Worm (Caenorhabditis elegans): ENCODE results near the gene srw-33.

- peak; percentile 80 for TF ChIP-seq che-1 (tag; optimal IDR thresholded peaks at IDR 0.05)
- peak; percentile 69 for TF ChIP-seq hlh-15 (tag; optimal IDR thresholded peaks at IDR 0.05)
- no peak for TF ChIP-seq nhr-11 (tag; optimal IDR thresholded peaks at IDR 0.05)
- peak; percentile 72 for TF ChIP-seq ceh-18 (tag; optimal IDR thresholded peaks at IDR 0.05)
- peak; percentile 47 for TF ChIP-seq hlh-30 (tag; optimal IDR thresholded peaks at IDR 0.05; ENCODE audit: insufficient read depth)
- TF ChIP-seq pax-1 (tag; optimal IDR thresholded peaks at IDR 0.05): no peak
- peak; percentile 67 for TF ChIP-seq hlh-13 (GFP tag; optimal IDR thresholded peaks at IDR 0.05)
- TF ChIP-seq F13H6.1 (tag; optimal IDR thresholded peaks at IDR 0.05): peak; percentile 76
- TF ChIP-seq unc-86 (tag; optimal IDR thresholded peaks at IDR 0.05): peak; percentile 83
- TF ChIP-seq dve-1 (tag; optimal IDR thresholded peaks at IDR 0.05): peak; percentile 83
- TF ChIP-seq sox-4 (tag; optimal IDR thresholded peaks at IDR 0.05): peak; percentile 77
- no peak for TF ChIP-seq fkh-10 (GFP tag; optimal IDR thresholded peaks at IDR 0.05)
- TF ChIP-seq tbx-2 (tag; optimal IDR thresholded peaks at IDR 0.05): peak; percentile 82
Measured at ce11 chrV:15465032-15465727, 13.9 kb upstream of the srw-33 start, which contains the start of gene pqn-71.

Data from whole organism, late embryonic.